Worm (Caenorhabditis elegans) whole organism, late embryonic: ENCODE measurements around the gene T19C3.4.

Experiments
- ama-1 ChIP-seq: fragments of 150-350 bp; optimal IDR thresholded peaks from 2 replicates; lab custom pipeline; 2014
- ceh-48 ChIP-seq: sonication (generic microtip); optimal IDR thresholded peaks from 2 replicates; lab custom pipeline; 2016; ENCODE audit warnings: missing genetic modification characterization, inconsistent platforms, missing compliant biosample characterization
- dmd-4 ChIP-seq: sonication (generic microtip); optimal IDR thresholded peaks from 2 replicates; lab custom pipeline; 2016; ENCODE audit warnings: borderline replicate concordance, missing genetic modification characterization, missing compliant biosample characterization
- elt-2 ChIP-seq: sonication (generic microtip); optimal IDR thresholded peaks from 2 replicates; lab custom pipeline; 2016; ENCODE audit warnings: missing genetic modification reagents, missing genetic modification characterization, missing compliant biosample characterization
- gmeb-2 ChIP-seq: sonication (generic microtip); optimal IDR thresholded peaks from 2 replicates; lab custom pipeline; 2016; ENCODE audit warnings: missing genetic modification characterization, inconsistent platforms, missing compliant biosample characterization
- hlh-6 ChIP-seq: sonication (generic microtip); optimal IDR thresholded peaks from 2 replicates; lab custom pipeline; 2016; ENCODE audit warnings: missing genotype, missing genetic modification characterization, missing compliant biosample characterization
- lin-11 ChIP-seq: fragments of 200-800 bp; sonication (Bioruptor generic); optimal IDR thresholded peaks from 2 replicates; lab custom pipeline; 2018; ENCODE audit warnings: mild to moderate bottlenecking, missing genetic modification characterization, missing compliant biosample characterization
- odd-2 ChIP-seq: sonication (generic microtip); optimal IDR thresholded peaks from 2 replicates; lab custom pipeline; 2017; ENCODE audit warnings: antibody characterized with exemption, mild to moderate bottlenecking, missing genetic modification characterization, missing compliant biosample characterization
- pax-1 ChIP-seq: fragments of 150-350 bp; optimal IDR thresholded peaks from 2 replicates; lab custom pipeline; 2014; ENCODE audit warnings: missing biosample characterization, missing genetic modification characterization
- unc-86 ChIP-seq: sonication (generic microtip); optimal IDR thresholded peaks from 2 replicates; lab custom pipeline; 2016; ENCODE audit warnings: missing genetic modification characterization, missing compliant biosample characterization
- ztf-16 ChIP-seq: sonication (generic microtip); optimal IDR thresholded peaks from 2 replicates; lab custom pipeline; 2017; ENCODE audit warnings: missing genetic modification characterization, missing compliant biosample characterization

DNA sequence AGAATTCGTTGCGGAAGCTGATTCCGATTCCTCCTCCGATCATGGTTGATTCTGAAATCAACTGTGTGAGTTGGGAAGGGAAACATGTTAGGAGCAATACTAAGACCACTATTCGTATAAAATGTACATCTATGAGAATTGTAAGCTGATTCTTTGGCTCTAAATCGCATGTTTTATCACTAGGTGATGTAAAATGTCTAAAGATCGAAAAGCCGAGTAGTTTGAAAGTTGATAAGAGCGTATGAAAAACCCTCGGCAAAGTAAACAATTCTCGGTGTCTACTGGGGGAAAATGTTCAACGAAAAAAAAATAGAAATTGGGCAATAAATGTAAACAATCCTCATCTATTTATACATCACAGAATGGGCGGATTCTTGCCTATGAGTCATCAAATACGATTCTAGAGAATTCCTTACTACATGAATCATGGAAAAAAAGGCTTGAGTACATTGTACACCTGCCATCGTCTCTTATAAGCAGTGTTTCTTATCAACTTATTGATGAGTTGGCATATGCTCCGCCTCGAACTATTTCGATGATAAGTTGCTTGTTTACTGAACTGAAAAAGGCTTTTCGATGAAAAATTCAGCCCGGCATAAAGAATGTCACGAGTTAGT lies 19.6 kb downstream of the T19C3.4 start, which contains the start of gene lec-6:
- TF ChIP-seq ceh-48 (tag; lab: Kevin White, UChicago) (no peak), elt-2 (tag; lab: Kevin White, UChicago) (peak; percentile 55), ama-1 (lab: Kevin White, UChicago) (no peak), pax-1 (tag; lab: Kevin White, UChicago) (no peak), unc-86 (tag; lab: Kevin White, UChicago) (no peak), ztf-16 (no peak), dmd-4 (tag; lab: Kevin White, UChicago) (no peak), gmeb-2 (no peak), hlh-6 (tag; lab: Kevin White, UChicago) (no peak), odd-2 (tag; lab: Kevin White, UChicago) (no peak), lin-11 (tag; lab: Kevin White, UChicago) (no peak)
